Worm (Caenorhabditis elegans) whole organism, early embryonic: ENCODE data around the gene fbxa-166.
"Not testable (repeated sequence)": the region's sequence is repeated elsewhere in the genome, so short reads cannot be mapped to it uniquely, and the experiment has no call there.

ENCODE experiments used
- B0310.2 ChIP-seq: sonication (generic microtip); optimal IDR thresholded peaks from 2 replicates; lab custom pipeline; 2016; ENCODE audit warnings: mild to moderate bottlenecking, missing genetic modification characterization, missing compliant biosample characterization
- aly-1 ChIP-seq: sonication (generic microtip); optimal IDR thresholded peaks from 2 replicates; lab custom pipeline; 2016; ENCODE audit warnings: missing genetic modification characterization, missing compliant biosample characterization
- ama-1 ChIP-seq: fragments of 150-350 bp; optimal IDR thresholded peaks from 2 replicates; lab custom pipeline; 2014
- ceh-13 ChIP-seq: fragments of 200-800 bp; sonication (Bioruptor generic); optimal IDR thresholded peaks from 2 replicates; lab custom pipeline; 2018; ENCODE audit warnings: mild to moderate bottlenecking, missing genetic modification characterization, missing compliant biosample characterization
- ets-7 ChIP-seq: sonication (generic microtip); optimal IDR thresholded peaks from 2 replicates; lab custom pipeline; 2016; ENCODE audit warnings: missing genotype, missing genetic modification characterization, missing compliant biosample characterization
- hmbx-1 ChIP-seq: sonication (generic microtip); optimal IDR thresholded peaks from 2 replicates; lab custom pipeline; 2016; ENCODE audit warnings: mild to moderate bottlenecking, missing genetic modification characterization, missing compliant biosample characterization
- tbx-11 ChIP-seq: fragments of 200-800 bp; sonication (Bioruptor generic); IDR thresholded peaks from 2 replicates; pipeline ENCODE4 v1.3.6; 2022; ENCODE audit warnings: missing genetic modification characterization, missing compliant biosample characterization

DNA sequence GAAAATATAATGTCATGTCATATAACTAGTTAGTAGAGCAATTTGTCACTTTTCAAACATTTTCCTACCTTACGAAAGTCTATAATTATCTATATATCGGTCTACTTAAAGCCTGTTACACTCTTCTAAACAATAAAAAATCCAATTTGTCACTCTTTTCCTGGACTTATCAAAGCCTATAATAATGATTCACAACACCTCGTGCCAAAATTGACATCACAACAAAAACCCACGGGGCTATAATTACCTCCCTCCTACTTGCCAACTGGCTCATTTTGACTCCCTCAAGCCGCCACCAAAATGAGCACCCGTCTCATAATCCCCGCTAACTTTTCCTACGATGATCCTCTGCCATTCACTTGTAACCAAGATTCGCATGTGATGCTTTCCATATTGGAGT lies 17.5 kb upstream of the fbxa-166 start, which contains the start of gene srg-20:
- not testable (repeated sequence) for TF ChIP-seq hmbx-1 (tag; lab: Kevin White, UChicago); ama-1; ceh-13 (GFP tag; lab: Kevin White, UChicago); B0310.2 (tag; lab: Kevin White, UChicago); tbx-11; ets-7; aly-1 (tag; lab: Kevin White, UChicago)
